Worm (Caenorhabditis elegans) whole organism, L1 larva: ENCODE results near the gene clec-232.
A peak's percentile ranks its signal among the peaks of the same experiment; 100 is the strongest.

Source experiments
- C04F5.9 ChIP-seq: sonication (generic microtip); optimal IDR thresholded peaks from 2 replicates; lab custom pipeline; 2016; ENCODE audit warnings: missing genetic modification characterization, missing compliant biosample characterization
- C16A3.4 ChIP-seq: fragments of 150-350 bp; optimal IDR thresholded peaks from 2 replicates; lab custom pipeline; 2014; ENCODE audit warnings: missing biosample characterization, missing genetic modification characterization
- Y116A8C.19 ChIP-seq: sonication (generic microtip); optimal IDR thresholded peaks from 2 replicates; lab custom pipeline; 2016; ENCODE audit warnings: missing compliant biosample characterization, missing genetic modification characterization, borderline replicate concordance
- aha-1 ChIP-seq: fragments of 150-350 bp; optimal IDR thresholded peaks from 2 replicates; lab custom pipeline; 2014; ENCODE audit warnings: missing biosample characterization, missing genetic modification characterization
- alr-1 ChIP-seq: fragments of 200-800 bp; sonication (Bioruptor generic); optimal IDR thresholded peaks from 2 replicates; lab custom pipeline; 2018; ENCODE audit warnings: borderline replicate concordance, mild to moderate bottlenecking, missing genetic modification characterization, missing compliant biosample characterization
- aly-2 ChIP-seq: fragments of 150-350 bp; optimal IDR thresholded peaks from 2 replicates; lab custom pipeline; 2014; ENCODE audit warnings: missing biosample characterization, missing genetic modification characterization
- ama-1 ChIP-seq: fragments of 150-350 bp; optimal IDR thresholded peaks from 2 replicates; lab custom pipeline; 2014
- blmp-1 ChIP-seq: fragments of 150-350 bp; optimal IDR thresholded peaks from 2 replicates; lab custom pipeline; 2014; ENCODE audit warnings: missing biosample characterization, missing genetic modification characterization
- ceh-63 ChIP-seq: fragments of 200-800 bp; sonication (Bioruptor generic); optimal IDR thresholded peaks from 2 replicates; lab custom pipeline; 2018; ENCODE audit warnings: mild to moderate bottlenecking, missing genetic modification characterization, missing compliant biosample characterization
- ceh-8 ChIP-seq: fragments of 200-800 bp; sonication (Bioruptor generic); optimal IDR thresholded peaks from 2 replicates; lab custom pipeline; 2018; ENCODE audit warnings: mild to moderate bottlenecking, missing genetic modification characterization, moderate library complexity, missing compliant biosample characterization
- ceh-82 ChIP-seq, 3 experiments: fragments of 150-350 bp in 1 of 3; sonication (generic microtip) in 2 of 3; optimal IDR thresholded peaks; 2 replicates each; lab custom pipeline; 2014 to 2017; ENCODE audit warnings: missing biosample characterization in 3 of 3, missing genetic modification characterization in 3 of 3
- dpl-1 ChIP-seq, 3 experiments: fragments of 150-350 bp in 2 of 3; sonication (generic microtip) in 1 of 3; optimal IDR thresholded peaks; 2 replicates each; lab custom pipeline; 2014 to 2017; ENCODE audit warnings: missing biosample characterization in 3 of 3, missing genetic modification characterization in 3 of 3, missing genetic modification reagents in 3 of 3
- dsc-1 ChIP-seq: sonication (generic microtip); optimal IDR thresholded peaks from 2 replicates; lab custom pipeline; 2016; ENCODE audit warnings: mild to moderate bottlenecking, missing genetic modification characterization, missing compliant biosample characterization
- efl-3 ChIP-seq: fragments of 200-800 bp; sonication (Bioruptor generic); optimal IDR thresholded peaks from 2 replicates; lab custom pipeline; 2018; ENCODE audit warnings: mild to moderate bottlenecking, missing genetic modification characterization, missing compliant biosample characterization
- egl-13 ChIP-seq: sonication (generic microtip); optimal IDR thresholded peaks from 2 replicates; lab custom pipeline; 2016; ENCODE audit warnings: missing genotype, missing genetic modification reagents, missing genetic modification characterization, missing compliant biosample characterization
- elt-2 ChIP-seq: sonication (generic microtip); optimal IDR thresholded peaks from 2 replicates; lab custom pipeline; 2016; ENCODE audit warnings: missing genetic modification characterization, mild to moderate bottlenecking, inconsistent platforms, missing compliant biosample characterization, missing genetic modification reagents
- elt-3 ChIP-seq, 6 experiments: fragments of 150-350 bp in 1 of 6; sonication (generic microtip); optimal IDR thresholded peaks; 2 replicates each; lab custom pipeline; 2017 to 2018; ENCODE audit warnings: missing biosample characterization in 6 of 6, missing genetic modification characterization in 6 of 6, inconsistent platforms in 1 of 6
- ets-5 ChIP-seq: fragments of 200-800 bp; sonication (Bioruptor generic); IDR thresholded peaks from 2 replicates; pipeline ENCODE4 v1.3.6; 2022; ENCODE audit warnings: missing genetic modification characterization, missing compliant biosample characterization
- fkh-10 ChIP-seq: sonication (generic microtip); optimal IDR thresholded peaks from 2 replicates; lab custom pipeline; 2017; ENCODE audit warnings: missing biosample characterization, missing genetic modification reagents, missing genetic modification characterization
- fkh-4 ChIP-seq: sonication (generic microtip); optimal IDR thresholded peaks from 2 replicates; lab custom pipeline; 2016; ENCODE audit warnings: missing compliant biosample characterization, missing genetic modification characterization, borderline replicate concordance
- fos-1 ChIP-seq: fragments of 150-350 bp; optimal IDR thresholded peaks from 2 replicates; lab custom pipeline; 2014; ENCODE audit warnings: missing biosample characterization, missing genetic modification characterization
- grh-1 ChIP-seq: fragments of 200-800 bp; sonication (Bioruptor generic); IDR thresholded peaks from 2 replicates; pipeline ENCODE4 v1.3.6; 2022; ENCODE audit warnings: missing genetic modification reagents, missing genetic modification characterization, missing compliant biosample characterization
- lin-14 ChIP-seq: fragments of 200-800 bp; sonication (Bioruptor generic); optimal IDR thresholded peaks from 2 replicates; lab custom pipeline; 2018; ENCODE audit warnings: mild to moderate bottlenecking, missing genetic modification characterization, moderate library complexity, missing compliant biosample characterization
- lin-15B ChIP-seq: fragments of 150-350 bp; sonication (generic microtip); optimal IDR thresholded peaks from 3 replicates; lab custom pipeline; 2014; ENCODE audit warnings: missing biosample characterization, missing genetic modification characterization
- lin-35 ChIP-seq, 2 experiments: fragments of 150-350 bp; optimal IDR thresholded peaks; 2 replicates each; lab custom pipeline; 2014; ENCODE audit warnings: missing biosample characterization in 2 of 2, missing genetic modification characterization in 2 of 2, missing genetic modification reagents in 2 of 2
- lir-3 ChIP-seq: sonication (generic microtip); optimal IDR thresholded peaks from 2 replicates; lab custom pipeline; 2016; ENCODE audit warnings: mild to moderate bottlenecking, missing genetic modification characterization, moderate library complexity, missing compliant biosample characterization; ENCODE audit not compliant: poor library complexity
- lsy-2 ChIP-seq, 2 experiments: fragments of 150-350 bp; optimal IDR thresholded peaks; 2 replicates each; lab custom pipeline; 2014; ENCODE audit warnings: missing biosample characterization in 2 of 2, missing genetic modification characterization in 2 of 2
- mab-9 ChIP-seq: fragments of 200-800 bp; sonication (Bioruptor generic); IDR thresholded peaks from 2 replicates; pipeline ENCODE4 v1.3.6; 2022; ENCODE audit warnings: missing genetic modification reagents, missing genetic modification characterization, missing compliant biosample characterization
- mdl-1 ChIP-seq, 2 experiments: fragments of 150-350 bp; optimal IDR thresholded peaks; 2 replicates each; lab custom pipeline; 2014 to 2017; ENCODE audit warnings: missing biosample characterization in 2 of 2, missing genetic modification characterization in 2 of 2, inconsistent platforms in 1 of 2
- mef-2 ChIP-seq: fragments of 150-350 bp; optimal IDR thresholded peaks from 2 replicates; lab custom pipeline; 2014; ENCODE audit warnings: missing biosample characterization, missing genetic modification characterization
- mep-1 ChIP-seq: fragments of 150-350 bp; optimal IDR thresholded peaks from 2 replicates; lab custom pipeline; 2014; ENCODE audit warnings: missing biosample characterization, missing genetic modification characterization
- nhr-11 ChIP-seq: fragments of 150-350 bp; optimal IDR thresholded peaks from 2 replicates; lab custom pipeline; 2014; ENCODE audit warnings: missing biosample characterization, missing genetic modification characterization
- nhr-19 ChIP-seq: fragments of 200-800 bp; sonication (Bioruptor generic); conservative IDR thresholded peaks from 2 replicates; pipeline ENCODE4 v1.3.6; 2022; ENCODE audit warnings: missing genetic modification characterization, missing compliant biosample characterization
- nhr-20 ChIP-seq: sonication (generic microtip); optimal IDR thresholded peaks from 2 replicates; lab custom pipeline; 2016; ENCODE audit warnings: mild to moderate bottlenecking, missing genetic modification characterization, missing compliant biosample characterization
- nhr-47 ChIP-seq: sonication (generic microtip); optimal IDR thresholded peaks from 2 replicates; lab custom pipeline; 2016; ENCODE audit warnings: mild to moderate bottlenecking, missing genetic modification characterization, moderate library complexity, missing compliant biosample characterization
- nhr-76 ChIP-seq: sonication (generic microtip); optimal IDR thresholded peaks from 2 replicates; lab custom pipeline; 2017; ENCODE audit warnings: missing biosample characterization, missing genetic modification characterization
- nhr-77 ChIP-seq: fragments of 150-350 bp; optimal IDR thresholded peaks from 2 replicates; lab custom pipeline; 2014; ENCODE audit warnings: missing biosample characterization, missing genetic modification characterization
- nhr-84 ChIP-seq: sonication (generic microtip); optimal IDR thresholded peaks from 2 replicates; lab custom pipeline; 2017; ENCODE audit warnings: missing biosample characterization, missing genetic modification characterization
- nhr-85 ChIP-seq: sonication (generic microtip); peaks from one replicate; lab custom pipeline; 2016; ENCODE audit warnings: missing genetic modification characterization, inconsistent platforms, missing compliant biosample characterization
- nhr-90 ChIP-seq: sonication (generic microtip); optimal IDR thresholded peaks from 2 replicates; lab custom pipeline; 2016; ENCODE audit warnings: mild to moderate bottlenecking, missing genetic modification characterization, missing compliant biosample characterization; ENCODE audit not compliant: poor library complexity
- pax-3 ChIP-seq: fragments of 200-800 bp; sonication (Bioruptor generic); optimal IDR thresholded peaks from 2 replicates; lab custom pipeline; 2018; ENCODE audit warnings: mild to moderate bottlenecking, missing genetic modification characterization, moderate library complexity, missing compliant biosample characterization
- rnt-1 ChIP-seq: sonication (generic microtip); optimal IDR thresholded peaks from 2 replicates; lab custom pipeline; 2016; ENCODE audit warnings: mild to moderate bottlenecking, missing genetic modification characterization, moderate library complexity, missing compliant biosample characterization
- snu-23 ChIP-seq: sonication (generic microtip); optimal IDR thresholded peaks from 2 replicates; lab custom pipeline; 2016; ENCODE audit warnings: missing genetic modification characterization, missing compliant biosample characterization
- swsn-7 ChIP-seq: sonication (generic microtip); optimal IDR thresholded peaks from 2 replicates; lab custom pipeline; 2016; ENCODE audit warnings: missing genetic modification characterization, missing compliant biosample characterization
- tbx-2 ChIP-seq: sonication (generic microtip); optimal IDR thresholded peaks from 2 replicates; lab custom pipeline; 2016; ENCODE audit warnings: missing genetic modification characterization, missing compliant biosample characterization
- tlp-1 ChIP-seq: fragments of 150-350 bp; optimal IDR thresholded peaks from 2 replicates; lab custom pipeline; 2014; ENCODE audit warnings: missing biosample characterization, missing genetic modification characterization
- unc-130 ChIP-seq: fragments of 150-350 bp; optimal IDR thresholded peaks from 2 replicates; lab custom pipeline; 2017; ENCODE audit warnings: missing biosample characterization, missing genetic modification characterization, inconsistent platforms
- unc-30 ChIP-seq: sonication (generic microtip); optimal IDR thresholded peaks from 2 replicates; lab custom pipeline; 2017; ENCODE audit warnings: missing biosample characterization, missing genetic modification characterization
- unc-62 ChIP-seq: fragments of 150-350 bp; optimal IDR thresholded peaks from 2 replicates; lab custom pipeline; 2014; ENCODE audit warnings: missing biosample characterization, missing genetic modification reagents, missing genetic modification characterization
- vab-15 ChIP-seq: sonication (generic microtip); optimal IDR thresholded peaks from 2 replicates; lab custom pipeline; 2017; ENCODE audit warnings: missing genotype, mild to moderate bottlenecking, missing genetic modification characterization, missing compliant biosample characterization
- xbp-1 ChIP-seq: sonication (generic microtip); optimal IDR thresholded peaks from 2 replicates; lab custom pipeline; 2016; ENCODE audit warnings: missing genetic modification characterization, missing compliant biosample characterization
- zag-1 ChIP-seq: fragments of 150-350 bp; optimal IDR thresholded peaks from 2 replicates; lab custom pipeline; 2014; ENCODE audit warnings: missing biosample characterization, missing genetic modification characterization
- ztf-11 ChIP-seq, 2 experiments: sonication (generic microtip); optimal IDR thresholded peaks; 2 replicates each; lab custom pipeline; 2016 to 2017; ENCODE audit warnings: missing genetic modification characterization in 2 of 2, missing biosample characterization in 1 of 2, missing compliant biosample characterization in 1 of 2
- ztf-4 ChIP-seq: fragments of 150-350 bp; optimal IDR thresholded peaks from 2 replicates; lab custom pipeline; 2014; ENCODE audit warnings: missing biosample characterization, missing genetic modification characterization

clec-232 gene

DNA sequence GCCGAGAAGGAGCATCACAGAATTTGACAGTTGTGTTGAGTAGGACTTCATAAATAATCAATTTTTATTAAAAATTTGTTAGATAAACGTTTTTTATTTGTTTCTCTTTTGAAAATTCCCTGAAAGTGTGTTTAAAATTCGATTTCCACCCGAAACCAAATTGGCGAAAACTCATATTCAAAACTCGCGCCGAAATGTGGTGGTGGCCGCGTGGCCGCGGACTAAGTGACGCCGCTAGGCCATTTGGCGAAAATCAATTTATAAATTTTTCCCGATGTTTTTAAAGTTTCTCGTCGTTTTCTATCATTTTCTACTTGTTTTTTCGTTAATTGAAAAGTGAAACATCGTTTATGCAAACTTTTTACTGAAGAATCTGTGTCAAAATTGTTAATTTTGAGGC lies 46.7 kb downstream of the clec-232 start (continued):
- no peak for TF ChIP-seq aly-2 (tag; lab: Kevin White, UChicago)
- TF ChIP-seq lin-14 (GFP tag; lab: Kevin White, UChicago), result no peak
- TF ChIP-seq unc-130, result no peak
- TF ChIP-seq egl-13 (tag; lab: Kevin White, UChicago), result no peak
- no peak for TF ChIP-seq mdl-1 (tag; optimal IDR thresholded peaks at IDR 0.05; lab: Kevin White, UChicago)
- TF ChIP-seq dpl-1 (GFP tag; optimal IDR thresholded peaks at IDR 0.05; lab: Kevin White, UChicago), result peak; percentile 82 to 91 (median 88)
- TF ChIP-seq lsy-2 (tag; optimal IDR thresholded peaks at IDR 0.05; lab: Kevin White, UChicago), result no peak
- peak in 1 of 2 experiments; percentile 82 for TF ChIP-seq ztf-11 (tag; optimal IDR thresholded peaks at IDR 0.05; lab: Kevin White, UChicago)
- TF ChIP-seq Y116A8C.19 (tag; lab: Kevin White, UChicago), result peak; percentile 30
- TF ChIP-seq ama-1 (lab: Kevin White, UChicago), result no peak
- peak; percentile 84 for TF ChIP-seq lir-3
- TF ChIP-seq pax-3 (tag; lab: Kevin White, UChicago), result peak; percentile 40
- TF ChIP-seq nhr-11, result no peak
- no peak for TF ChIP-seq grh-1 (GFP tag; lab: Robert Waterston, UW)
- TF ChIP-seq nhr-90 (tag; lab: Kevin White, UChicago), result peak; percentile 75
- TF ChIP-seq vab-15 (tag; lab: Kevin White, UChicago), result no peak
- no peak for TF ChIP-seq unc-30 (tag; lab: Kevin White, UChicago)
- peak; percentile 96 for TF ChIP-seq rnt-1 (tag; lab: Kevin White, UChicago)
- no peak for TF ChIP-seq mef-2
- TF ChIP-seq aha-1, result no peak
- TF ChIP-seq ztf-4 (tag; lab: Kevin White, UChicago), result no peak
- TF ChIP-seq elt-2, result peak; percentile 16
- TF ChIP-seq blmp-1, result no peak
- no peak for TF ChIP-seq lin-15B (tag; lab: Kevin White, UChicago)
- peak; percentile 76 for TF ChIP-seq nhr-85 (tag; lab: Kevin White, UChicago)
- no peak for TF ChIP-seq ceh-8 (GFP tag; lab: Kevin White, UChicago)
- no peak for TF ChIP-seq snu-23
- TF ChIP-seq efl-3 (GFP tag; lab: Kevin White, UChicago), result no peak
- no peak for TF ChIP-seq elt-3 (tag; optimal IDR thresholded peaks at IDR 0.05; lab: Kevin White, UChicago)
- TF ChIP-seq fos-1 (tag; lab: Kevin White, UChicago), result no peak
- TF ChIP-seq ceh-82 (tag; optimal IDR thresholded peaks at IDR 0.05; lab: Kevin White, UChicago), result peak; percentile 15 to 52 (median 36)
- peak; percentile 52 for TF ChIP-seq swsn-7 (tag; lab: Kevin White, UChicago)
- no peak for TF ChIP-seq unc-62 (GFP tag; lab: Kevin White, UChicago)
- TF ChIP-seq ceh-63 (GFP tag; lab: Kevin White, UChicago), result no peak
- no peak for TF ChIP-seq zag-1 (tag; lab: Kevin White, UChicago)
- peak; percentile 73 for TF ChIP-seq nhr-47
- no peak for TF ChIP-seq mab-9
- no peak; the same call in 1 of the 2 replicates for TF ChIP-seq nhr-19 (GFP tag; lab: Robert Waterston, UW)
- no peak for TF ChIP-seq ets-5 (GFP tag; lab: Robert Waterston, UW)
- peak; percentile 1 for TF ChIP-seq C16A3.4 (tag; lab: Kevin White, UChicago)
- no peak for TF ChIP-seq mep-1 (tag; lab: Kevin White, UChicago)
- no peak for TF ChIP-seq nhr-77 (tag; lab: Kevin White, UChicago)
- TF ChIP-seq lin-35 (GFP tag; optimal IDR thresholded peaks at IDR 0.05; lab: Kevin White, UChicago), result peak; percentile 91 to 95
- TF ChIP-seq nhr-84, result no peak
- TF ChIP-seq dsc-1 (tag; lab: Kevin White, UChicago), result peak; percentile 52
- no peak for TF ChIP-seq fkh-10 (GFP tag; lab: Kevin White, UChicago)
- no peak for TF ChIP-seq C04F5.9 (tag; lab: Kevin White, UChicago)
- peak; percentile 56 for TF ChIP-seq nhr-20 (tag; lab: Kevin White, UChicago)
- TF ChIP-seq alr-1 (tag; lab: Kevin White, UChicago), result no peak
- TF ChIP-seq nhr-76 (tag; lab: Kevin White, UChicago), result no peak
- TF ChIP-seq tlp-1, result no peak
- peak; percentile 55 for TF ChIP-seq xbp-1
- no peak for TF ChIP-seq tbx-2 (tag; lab: Kevin White, UChicago)
- peak; percentile 60 for TF ChIP-seq fkh-4 (tag; lab: Kevin White, UChicago)
